Fruit fly (Drosophila melanogaster) whole organism, embryonic: ENCODE measurements around the gene TwdlQ.

Experiments
- Awh ChIP-seq: fragments of 200-800 bp; sonication (Bioruptor generic); IDR thresholded peaks from 2 replicates; pipeline ENCODE4, ENCODE4 v1.3.6; 2022; ENCODE audit warnings: missing biosample characterization, missing genetic modification characterization
- B-H2 ChIP-seq: fragments of 200-800 bp; sonication (Bioruptor generic); optimal IDR thresholded peaks from 2 replicates; lab custom pipeline; 2018; ENCODE audit warnings: missing biosample characterization, mild to moderate bottlenecking, missing genetic modification characterization
- C15 ChIP-seq: fragments of 200-800 bp; sonication (Bioruptor generic); IDR thresholded peaks from 3 replicates; pipeline ENCODE4 v1.3.6; 2022; ENCODE audit warnings: missing biosample characterization, missing genetic modification characterization
- CG10462 ChIP-seq: fragments of 200-800 bp; sonication (Bioruptor generic); optimal IDR thresholded peaks from 2 replicates; lab custom pipeline; 2016; ENCODE audit warnings: missing biosample characterization, missing genetic modification characterization
- CG11247 ChIP-seq: fragments of 200-800 bp; sonication (Bioruptor generic); IDR thresholded peaks from 2 replicates; pipeline ENCODE4 v1.3.6; 2022; ENCODE audit warnings: missing biosample characterization, missing genetic modification characterization
- CG12104 ChIP-seq: fragments of 200-800 bp; sonication (Bioruptor generic); optimal IDR thresholded peaks from 3 replicates; lab custom pipeline; 2016; ENCODE audit warnings: missing biosample characterization, missing genetic modification characterization
- CG14441 ChIP-seq: fragments of 200-800 bp; sonication (Bioruptor generic); IDR thresholded peaks from 2 replicates; pipeline ENCODE4 v1.3.6; 2022; ENCODE audit warnings: missing biosample characterization, missing genetic modification characterization
- CG1647 ChIP-seq: fragments of 200-800 bp; sonication (Bioruptor generic); optimal IDR thresholded peaks from 3 replicates; lab custom pipeline; 2016; ENCODE audit warnings: missing biosample characterization, missing genetic modification characterization
- CG1792 ChIP-seq: fragments of 200-800 bp; sonication (Bioruptor generic); optimal IDR thresholded peaks from 2 replicates; lab custom pipeline; 2016; ENCODE audit warnings: missing biosample characterization, missing genetic modification characterization
- CG18262 ChIP-seq: fragments of 200-800 bp; optimal IDR thresholded peaks from 3 replicates; lab custom pipeline; 2019; ENCODE audit warnings: missing biosample characterization, mild to moderate bottlenecking, missing genetic modification characterization, moderate library complexity
- CG18599 ChIP-seq: fragments of 200-800 bp; sonication (Bioruptor generic); optimal IDR thresholded peaks from 3 replicates; lab custom pipeline; 2017; ENCODE audit warnings: missing biosample characterization, missing genetic modification characterization, mild to moderate bottlenecking, moderate library complexity, missing genetic modification reagents
- CG31388 ChIP-seq: fragments of 200-800 bp; sonication (Bioruptor generic); optimal IDR thresholded peaks from 2 replicates; lab custom pipeline; 2016; ENCODE audit warnings: missing biosample characterization, missing genetic modification characterization
- CG3281 ChIP-seq: fragments of 200-800 bp; sonication (Bioruptor generic); optimal IDR thresholded peaks from 3 replicates; lab custom pipeline; 2017; ENCODE audit warnings: missing biosample characterization, mild to moderate bottlenecking, missing genetic modification characterization
- CG3407 ChIP-seq: fragments of 200-800 bp; sonication (Bioruptor generic); optimal IDR thresholded peaks from 2 replicates; lab custom pipeline; 2018; ENCODE audit warnings: missing biosample characterization, mild to moderate bottlenecking, missing genetic modification characterization
- CG6175 ChIP-seq: fragments of 200-800 bp; sonication (Bioruptor generic); IDR thresholded peaks from 3 replicates; pipeline ENCODE4 v1.3.6; 2022; ENCODE audit warnings: missing biosample characterization, missing genetic modification characterization
- CG7556 ChIP-seq: fragments of 200-800 bp; sonication (Bioruptor generic); optimal IDR thresholded peaks from 2 replicates; lab custom pipeline; 2017; ENCODE audit warnings: missing biosample characterization, mild to moderate bottlenecking, missing genetic modification characterization
- CG9215 ChIP-seq: fragments of 200-800 bp; sonication (Bioruptor generic); IDR thresholded peaks from 2 replicates; pipeline ENCODE4 v1.3.6; 2022; ENCODE audit warnings: missing biosample characterization, missing genetic modification characterization
- CG9876 ChIP-seq: fragments of 200-800 bp; sonication (Bioruptor generic); optimal IDR thresholded peaks from 2 replicates; lab custom pipeline; 2016; ENCODE audit warnings: missing biosample characterization, missing genetic modification characterization
- CHES-1-like ChIP-seq: fragments of 200-800 bp; sonication (Bioruptor generic); optimal IDR thresholded peaks from 2 replicates; lab custom pipeline; 2016; ENCODE audit warnings: missing biosample characterization, missing genetic modification characterization
- D19A ChIP-seq: fragments of 200-800 bp; optimal IDR thresholded peaks from 3 replicates; lab custom pipeline; 2019; ENCODE audit warnings: missing biosample characterization, mild to moderate bottlenecking, missing genetic modification characterization, moderate library complexity
- Dip3 ChIP-seq: fragments of 200-800 bp; sonication (Bioruptor generic); optimal IDR thresholded peaks from 3 replicates; lab custom pipeline; 2016; ENCODE audit warnings: missing biosample characterization, missing genetic modification characterization
- Fer2 ChIP-seq: fragments of 200-800 bp; sonication (Bioruptor generic); optimal IDR thresholded peaks from 2 replicates; lab custom pipeline; 2018; ENCODE audit warnings: missing biosample characterization, mild to moderate bottlenecking, missing genetic modification characterization, moderate library complexity
- H15 ChIP-seq: fragments of 200-800 bp; sonication (Bioruptor generic); IDR thresholded peaks from 3 replicates; pipeline ENCODE4 v1.3.6; 2022; ENCODE audit warnings: missing biosample characterization, missing genetic modification characterization
- Hr3 ChIP-seq: fragments of 200-800 bp; sonication (Bioruptor generic); optimal IDR thresholded peaks from 3 replicates; lab custom pipeline; 2016; ENCODE audit warnings: missing biosample characterization, missing genetic modification characterization
- Nf-YA ChIP-seq: fragments of 200-800 bp; sonication (Bioruptor generic); IDR thresholded peaks from 2 replicates; pipeline ENCODE4 v1.3.6; 2022; ENCODE audit warnings: missing biosample characterization, missing genetic modification characterization
- Ptx1 ChIP-seq: fragments of 200-800 bp; sonication (Bioruptor generic); IDR thresholded peaks from 2 replicates; pipeline ENCODE4 v1.3.6; 2022; ENCODE audit warnings: missing biosample characterization, missing genetic modification characterization
- Ravus ChIP-seq: fragments of 200-800 bp; sonication (Bioruptor generic); IDR thresholded peaks from 2 replicates; pipeline ENCODE4 v1.3.6; 2022; ENCODE audit warnings: missing biosample characterization, missing genetic modification characterization
- Vsx1 ChIP-seq: fragments of 200-800 bp; sonication (Bioruptor generic); optimal IDR thresholded peaks from 2 replicates; lab custom pipeline; 2017; ENCODE audit warnings: missing biosample characterization, mild to moderate bottlenecking, missing genetic modification characterization, missing genetic modification reagents
- Xrp1 ChIP-seq: fragments of 200-800 bp; sonication (Bioruptor generic); IDR thresholded peaks from 2 replicates; pipeline ENCODE4 v1.3.6; 2022; ENCODE audit warnings: missing biosample characterization, missing genetic modification characterization
- ato ChIP-seq: fragments of 200-800 bp; sonication (Bioruptor generic); IDR thresholded peaks from 2 replicates; pipeline ENCODE4 v1.3.6; 2022; ENCODE audit warnings: missing biosample characterization, missing genetic modification characterization; ENCODE audit not compliant: partially characterized antibody
- az2 ChIP-seq: fragments of 200-800 bp; sonication (Bioruptor generic); optimal IDR thresholded peaks from 3 replicates; lab custom pipeline; 2016; ENCODE audit warnings: missing biosample characterization, missing genetic modification characterization
- bab2 ChIP-seq: fragments of 200-800 bp; sonication (Bioruptor generic); optimal IDR thresholded peaks from 2 replicates; lab custom pipeline; 2016; ENCODE audit warnings: missing biosample characterization, missing genetic modification characterization
- cato ChIP-seq: fragments of 200-800 bp; sonication (Bioruptor generic); optimal IDR thresholded peaks from 2 replicates; lab custom pipeline; 2016; ENCODE audit warnings: missing biosample characterization, missing genetic modification characterization, borderline replicate concordance
- chinmo ChIP-seq: fragments of 200-800 bp; sonication (Bioruptor generic); IDR thresholded peaks from 4 replicates; pipeline ENCODE4 v1.3.6; 2022; ENCODE audit warnings: missing biosample characterization, missing genetic modification characterization; ENCODE audit not compliant: partially characterized antibody
- dpn ChIP-seq, 2 experiments: fragments of 200-800 bp; sonication (Bioruptor generic); optimal IDR thresholded peaks; 3 replicates each; lab custom pipeline; 2016; ENCODE audit warnings: missing biosample characterization in 2 of 2, missing genetic modification characterization in 2 of 2
- fd102C ChIP-seq: fragments of 200-800 bp; sonication (Bioruptor generic); optimal IDR thresholded peaks from 2 replicates; lab custom pipeline; 2018; ENCODE audit warnings: missing biosample characterization, mild to moderate bottlenecking, missing genetic modification characterization, moderate library complexity
- hth ChIP-seq: fragments of >200 bp; optimal IDR thresholded peaks from 2 replicates; lab custom pipeline; 2017; ENCODE audit warnings: inconsistent platforms
- inv ChIP-seq: fragments of 200-800 bp; sonication (Bioruptor generic); IDR thresholded peaks from 2 replicates; pipeline ENCODE4 v1.3.6; 2022; ENCODE audit warnings: missing biosample characterization, missing genetic modification characterization; ENCODE audit not compliant: partially characterized antibody
- kah ChIP-seq: fragments of 200-800 bp; sonication (Bioruptor generic); optimal IDR thresholded peaks from 2 replicates; lab custom pipeline; 2018; ENCODE audit warnings: missing biosample characterization, mild to moderate bottlenecking, missing genetic modification characterization
- luna ChIP-seq: fragments of 200-800 bp; sonication (Bioruptor generic); optimal IDR thresholded peaks from 2 replicates; lab custom pipeline; 2016; ENCODE audit warnings: missing biosample characterization, missing genetic modification characterization
- pros ChIP-seq: fragments of 200-800 bp; sonication (Bioruptor generic); optimal IDR thresholded peaks from 3 replicates; lab custom pipeline; 2019; ENCODE audit warnings: missing biosample characterization, mild to moderate bottlenecking, missing genetic modification characterization, moderate library complexity
- pum ChIP-seq: fragments of 200-800 bp; sonication (Bioruptor generic); optimal IDR thresholded peaks from 2 replicates; lab custom pipeline; 2016; ENCODE audit warnings: missing biosample characterization, missing genetic modification characterization
- ro ChIP-seq: fragments of 200-800 bp; sonication (Bioruptor generic); IDR thresholded peaks from 2 replicates; pipeline ENCODE4 v1.3.6; 2022; ENCODE audit warnings: missing biosample characterization, missing genetic modification characterization
- sim ChIP-seq: fragments of 200-800 bp; sonication (Bioruptor generic); IDR thresholded peaks from 2 replicates; pipeline ENCODE4 v1.3.6; 2022; ENCODE audit warnings: missing biosample characterization, missing genetic modification characterization
- slbo ChIP-seq: fragments of 200-800 bp; sonication (Bioruptor generic); IDR thresholded peaks from 2 replicates; pipeline ENCODE4 v1.3.6; 2022; ENCODE audit warnings: missing biosample characterization, missing genetic modification characterization
- ssp ChIP-seq: fragments of 200-800 bp; sonication (Bioruptor generic); IDR thresholded peaks from 2 replicates; pipeline ENCODE4 v1.3.6; 2022; ENCODE audit warnings: missing biosample characterization, missing genetic modification characterization
- sug ChIP-seq: fragments of 200-800 bp; optimal IDR thresholded peaks from 2 replicates; lab custom pipeline; 2019; ENCODE audit warnings: missing biosample characterization, mild to moderate bottlenecking, missing genetic modification characterization, moderate library complexity
- tio ChIP-seq: fragments of 200-800 bp; sonication (Bioruptor generic); optimal IDR thresholded peaks from 2 replicates; lab custom pipeline; 2017; ENCODE audit warnings: missing biosample characterization, missing genetic modification characterization, inconsistent platforms
- toy ChIP-seq: fragments of 200-800 bp; sonication (Bioruptor generic); IDR thresholded peaks from 2 replicates; pipeline ENCODE4 v1.3.6; 2022; ENCODE audit warnings: missing biosample characterization, missing genetic modification characterization
- vvl ChIP-seq: fragments of 200-800 bp; sonication (Bioruptor generic); IDR thresholded peaks from 2 replicates; pipeline ENCODE4 v1.3.6; 2022; ENCODE audit warnings: missing biosample characterization, missing genetic modification characterization
- zen ChIP-seq: fragments of 200-800 bp; sonication (Bioruptor generic); optimal IDR thresholded peaks from 3 replicates; lab custom pipeline; 2018; ENCODE audit warnings: missing biosample characterization, mild to moderate bottlenecking, missing genetic modification characterization, moderate library complexity
- zfh1 ChIP-seq: fragments of 200-800 bp; sonication (Bioruptor generic); IDR thresholded peaks from 3 replicates; pipeline ENCODE4 v1.3.6; 2022; ENCODE audit warnings: missing biosample characterization, missing genetic modification characterization

The TwdlQ gene

dm6 chr3R:26654594-26654993 is 38.8 kb downstream of the TwdlQ start (continued):
- TF ChIP-seq bab2 (peak; percentile 48), Hr3 (peak; percentile 25), Ptx1 (peak; percentile 71), tio (GFP tag; lab: Kevin White, UChicago) (no peak), fd102C (GFP tag; lab: Kevin White, UChicago) (no peak), CG7556 (GFP tag; lab: Kevin White, UChicago) (peak; percentile 51), C15 (GFP tag; lab: Robert Waterston, UW) (no peak), CG11247 (no peak), az2 (GFP tag; lab: Kevin White, UChicago) (peak; percentile 35), B-H2 (no peak), slbo (GFP tag; lab: Robert Waterston, UW) (peak; percentile 61), pum (GFP tag; lab: Kevin White, UChicago) (peak; percentile 23), inv (GFP tag; lab: Robert Waterston, UW) (no peak), hth (lab: Kevin White, UChicago) (no peak), vvl (GFP tag; lab: Robert Waterston, UW) (peak; percentile 61), Nf-YA (GFP tag; lab: Robert Waterston, UW) (peak; percentile 36; the same call in 1 of the 2 replicates), CG9215 (GFP tag; lab: Robert Waterston, UW) (peak; percentile 12; the same call in 1 of the 2 replicates), CG18599 (GFP tag; lab: Kevin White, UChicago) (peak; percentile 69), ato (no peak), CG12104 (GFP tag; lab: Kevin White, UChicago) (no peak), pros (no peak), CHES-1-like (GFP tag; lab: Kevin White, UChicago) (peak; percentile 33), CG31388 (GFP tag; lab: Kevin White, UChicago) (no peak), ro (no peak), CG3407 (GFP tag; lab: Kevin White, UChicago) (peak; percentile 4), zfh1 (GFP tag; lab: Robert Waterston, UW) (0 out of 3 replicates have a peak, but pooled peaks have one; percentile 11), kah (GFP tag; lab: Kevin White, UChicago) (no peak), CG1792 (GFP tag; lab: Kevin White, UChicago) (no peak), Vsx1 (GFP tag; lab: Kevin White, UChicago) (peak; percentile 60), CG6175 (GFP tag; lab: Robert Waterston, UW) (no peak), CG3281 (GFP tag; lab: Kevin White, UChicago) (peak; percentile 63), zen (tag; lab: Kevin White, UChicago) (no peak), D19A (tag; lab: Kevin White, UChicago) (no peak), CG1647 (GFP tag; lab: Kevin White, UChicago) (no peak), Awh (no peak), cato (GFP tag; lab: Kevin White, UChicago) (no peak), CG18262 (tag; lab: Kevin White, UChicago) (no peak), Fer2 (tag; lab: Kevin White, UChicago) (no peak), CG9876 (no peak), dpn (GFP tag; optimal IDR thresholded peaks at IDR 0.05; lab: Kevin White, UChicago) (peak; percentile 54 to 60), H15 (0 out of 3 replicates have a peak, but pooled peaks have one; percentile 29), toy (GFP tag; lab: Robert Waterston, UW) (no peak), Xrp1 (GFP tag; lab: Robert Waterston, UW) (no peak; the same call in 1 of the 2 replicates), chinmo (GFP tag; lab: Robert Waterston, UW) (no peak), sug (tag; lab: Kevin White, UChicago) (no peak), Dip3 (peak; percentile 32), ssp (GFP tag; lab: Robert Waterston, UW) (no peak), luna (peak; percentile 14), Ravus (no peak), CG10462 (no peak), sim (GFP tag; lab: Robert Waterston, UW) (0 out of 2 replicates have a peak, but pooled peaks have one; percentile 14), CG14441 (GFP tag; lab: Robert Waterston, UW) (peak; percentile 77)
